Fruit fly (Drosophila melanogaster) whole organism, prepupa: ENCODE data around the gene Cnep1r2.
A peak's percentile ranks its signal among the peaks of the same experiment; 100 is the strongest.

Source experiments
- Blimp-1 ChIP-seq: fragments of 200-800 bp; sonication (Bioruptor generic); optimal IDR thresholded peaks from 3 replicates; lab custom pipeline; 2017; ENCODE audit warnings: missing biosample characterization, missing genetic modification characterization, mild to moderate bottlenecking, moderate library complexity, missing genetic modification reagents
- CG10631 ChIP-seq: fragments of 200-800 bp; sonication (Bioruptor generic); optimal IDR thresholded peaks from 2 replicates; lab custom pipeline; 2016; ENCODE audit warnings: missing biosample characterization, missing genetic modification characterization
- CG10669 ChIP-seq: fragments of 200-800 bp; sonication (Bioruptor generic); optimal IDR thresholded peaks from 3 replicates; lab custom pipeline; 2018; ENCODE audit warnings: missing biosample characterization, mild to moderate bottlenecking, missing genetic modification characterization, moderate library complexity
- CG11294 ChIP-seq: fragments of 200-800 bp; sonication (Bioruptor generic); IDR thresholded peaks from 2 replicates; pipeline ENCODE4 v1.3.6; 2022; ENCODE audit warnings: missing biosample characterization, missing genetic modification characterization
- CG11762 ChIP-seq: fragments of 200-800 bp; sonication (Bioruptor generic); optimal IDR thresholded peaks from 3 replicates; lab custom pipeline; 2016; ENCODE audit warnings: missing biosample characterization, missing genetic modification characterization; ENCODE audit not compliant: insufficient read depth
- CG11902 ChIP-seq: fragments of 200-800 bp; sonication (Bioruptor generic); optimal IDR thresholded peaks from 3 replicates; lab custom pipeline; 2016; ENCODE audit warnings: missing biosample characterization, missing genetic modification characterization
- CG15336 ChIP-seq: fragments of 200-800 bp; sonication (Bioruptor generic); IDR thresholded peaks from 2 replicates; pipeline ENCODE4 v1.3.6; 2022; ENCODE audit warnings: missing biosample characterization, missing genetic modification characterization
- CG1621 ChIP-seq: fragments of 200-800 bp; sonication (Bioruptor generic); optimal IDR thresholded peaks from 3 replicates; lab custom pipeline; 2018; ENCODE audit warnings: missing biosample characterization, mild to moderate bottlenecking, missing genetic modification characterization
- CG16779 ChIP-seq: fragments of 200-800 bp; sonication (Bioruptor generic); optimal IDR thresholded peaks from 3 replicates; lab custom pipeline; 2017; ENCODE audit warnings: missing biosample characterization, mild to moderate bottlenecking, missing genetic modification characterization
- CG3032 ChIP-seq: fragments of 200-800 bp; optimal IDR thresholded peaks from 2 replicates; lab custom pipeline; 2019; ENCODE audit warnings: missing biosample characterization, mild to moderate bottlenecking, missing genetic modification characterization, moderate library complexity
- CG34406 ChIP-seq: fragments of 200-800 bp; sonication (Bioruptor generic); optimal IDR thresholded peaks from 3 replicates; lab custom pipeline; 2016; ENCODE audit warnings: missing biosample characterization, missing genetic modification characterization
- CG4318 ChIP-seq: fragments of 200-800 bp; sonication (Bioruptor generic); optimal IDR thresholded peaks from 3 replicates; lab custom pipeline; 2017; ENCODE audit warnings: missing biosample characterization, mild to moderate bottlenecking, missing genetic modification characterization
- CG6276 ChIP-seq: fragments of 200-800 bp; sonication (Bioruptor generic); optimal IDR thresholded peaks from 2 replicates; lab custom pipeline; 2017; ENCODE audit warnings: missing biosample characterization, mild to moderate bottlenecking, missing genetic modification characterization
- CG6792 ChIP-seq: fragments of 200-800 bp; sonication (Bioruptor generic); optimal IDR thresholded peaks from 3 replicates; lab custom pipeline; 2016; ENCODE audit warnings: missing biosample characterization, missing genetic modification characterization
- CG6808 ChIP-seq: fragments of 200-800 bp; sonication (Bioruptor generic); optimal IDR thresholded peaks from 3 replicates; lab custom pipeline; 2017; ENCODE audit warnings: missing biosample characterization, missing genetic modification characterization, mild to moderate bottlenecking, moderate library complexity, missing genetic modification reagents
- CG6854 ChIP-seq: fragments of 200-800 bp; sonication (Bioruptor generic); optimal IDR thresholded peaks from 2 replicates; lab custom pipeline; 2017; ENCODE audit warnings: missing biosample characterization, mild to moderate bottlenecking, missing genetic modification characterization
- CG8119 ChIP-seq: fragments of 200-800 bp; sonication (Bioruptor generic); IDR thresholded peaks from 3 replicates; pipeline ENCODE4 v1.3.6; 2022; ENCODE audit warnings: missing biosample characterization, missing genetic modification characterization
- CG8319 ChIP-seq: fragments of 200-800 bp; sonication (Bioruptor generic); optimal IDR thresholded peaks from 3 replicates; lab custom pipeline; 2016; ENCODE audit warnings: missing biosample characterization, missing genetic modification characterization
- CG8632 ChIP-seq: fragments of 200-800 bp; sonication (Bioruptor generic); optimal IDR thresholded peaks from 3 replicates; lab custom pipeline; 2016; ENCODE audit warnings: missing biosample characterization, missing genetic modification characterization
- CG9139 ChIP-seq: fragments of 200-800 bp; sonication (Bioruptor generic); optimal IDR thresholded peaks from 3 replicates; lab custom pipeline; 2017; ENCODE audit warnings: missing biosample characterization, mild to moderate bottlenecking, missing genetic modification characterization
- Eip75B ChIP-seq: fragments of 200-800 bp; sonication (Bioruptor generic); optimal IDR thresholded peaks from 3 replicates; lab custom pipeline; 2016; ENCODE audit warnings: missing biosample characterization, missing genetic modification characterization
- Eip93F ChIP-seq: fragments of 200-800 bp; sonication (Bioruptor generic); optimal IDR thresholded peaks from 2 replicates; lab custom pipeline; 2016; ENCODE audit warnings: missing biosample characterization, mild to moderate bottlenecking, missing genetic modification characterization
- Ets21C ChIP-seq: fragments of 200-800 bp; sonication (Bioruptor generic); optimal IDR thresholded peaks from 3 replicates; lab custom pipeline; 2016; ENCODE audit warnings: missing biosample characterization, missing genetic modification characterization
- Ets96B ChIP-seq: fragments of 200-800 bp; optimal IDR thresholded peaks from 2 replicates; lab custom pipeline; 2019; ENCODE audit warnings: missing biosample characterization, mild to moderate bottlenecking, missing genetic modification characterization, moderate library complexity
- Gug ChIP-seq: fragments of 200-800 bp; sonication (Bioruptor generic); IDR thresholded peaks from 2 replicates; pipeline ENCODE4 v1.3.6; 2022; ENCODE audit warnings: missing biosample characterization, missing genetic modification characterization
- Hr38 ChIP-seq: sonication (Bioruptor generic); optimal IDR thresholded peaks from 2 replicates; lab custom pipeline; 2016; ENCODE audit warnings: missing biosample characterization, missing genetic modification characterization
- Hr4 ChIP-seq: fragments of 200-800 bp; sonication (Bioruptor generic); optimal IDR thresholded peaks from 3 replicates; lab custom pipeline; 2016; ENCODE audit warnings: missing biosample characterization, missing genetic modification characterization
- Lpt ChIP-seq: fragments of 200-800 bp; sonication (Bioruptor generic); optimal IDR thresholded peaks from 3 replicates; lab custom pipeline; 2016; ENCODE audit warnings: missing biosample characterization, missing genetic modification characterization
- Met ChIP-seq: fragments of 200-800 bp; sonication (Bioruptor generic); optimal IDR thresholded peaks from 3 replicates; lab custom pipeline; 2016; ENCODE audit warnings: missing biosample characterization, missing genetic modification characterization
- OdsH ChIP-seq: fragments of 200-800 bp; sonication (Bioruptor generic); optimal IDR thresholded peaks from 3 replicates; lab custom pipeline; 2016; ENCODE audit warnings: missing biosample characterization, missing genetic modification characterization
- Smox ChIP-seq: fragments of 200-800 bp; sonication (Bioruptor generic); optimal IDR thresholded peaks from 3 replicates; lab custom pipeline; 2016; ENCODE audit warnings: missing biosample characterization, missing genetic modification characterization
- Sox102F ChIP-seq: fragments of 200-800 bp; sonication (Bioruptor generic); optimal IDR thresholded peaks from 2 replicates; lab custom pipeline; 2016; ENCODE audit warnings: missing biosample characterization, mild to moderate bottlenecking, missing genetic modification characterization
- Sox15 ChIP-seq: fragments of 200-800 bp; sonication (Bioruptor generic); optimal IDR thresholded peaks from 3 replicates; lab custom pipeline; 2016; ENCODE audit warnings: missing biosample characterization, missing genetic modification characterization
- achi ChIP-seq: fragments of 200-800 bp; sonication (Bioruptor generic); optimal IDR thresholded peaks from 3 replicates; lab custom pipeline; 2016; ENCODE audit warnings: missing biosample characterization, missing genetic modification characterization
- acj6 ChIP-seq: fragments of 200-800 bp; sonication (Bioruptor generic); optimal IDR thresholded peaks from 3 replicates; lab custom pipeline; 2016; ENCODE audit warnings: missing biosample characterization, missing genetic modification characterization
- dac ChIP-seq: fragments of 200-800 bp; sonication (Bioruptor generic); optimal IDR thresholded peaks from 2 replicates; lab custom pipeline; 2017; ENCODE audit warnings: missing biosample characterization, mild to moderate bottlenecking, missing genetic modification characterization
- dsx ChIP-seq: fragments of 200-800 bp; optimal IDR thresholded peaks from 3 replicates; lab custom pipeline; 2019; ENCODE audit warnings: missing biosample characterization, mild to moderate bottlenecking, missing genetic modification characterization, moderate library complexity; ENCODE audit not compliant: poor library complexity, severe bottlenecking
- eg ChIP-seq: fragments of 200-800 bp; sonication (Bioruptor generic); IDR thresholded peaks from 3 replicates; pipeline ENCODE4 v1.3.6; 2022; ENCODE audit warnings: missing biosample characterization, missing genetic modification characterization
- fd59A ChIP-seq: fragments of 200-800 bp; sonication (Bioruptor generic); optimal IDR thresholded peaks from 2 replicates; lab custom pipeline; 2017; ENCODE audit warnings: missing biosample characterization, mild to moderate bottlenecking, missing genetic modification characterization, missing genetic modification reagents
- fd85E ChIP-seq: fragments of 200-800 bp; sonication (Bioruptor generic); optimal IDR thresholded peaks from 3 replicates; lab custom pipeline; 2016; ENCODE audit warnings: missing biosample characterization, missing genetic modification characterization
- fkh ChIP-seq: fragments of 200-800 bp; sonication (Bioruptor generic); optimal IDR thresholded peaks from 3 replicates; lab custom pipeline; 2017; ENCODE audit warnings: missing biosample characterization, mild to moderate bottlenecking, missing genetic modification characterization, moderate library complexity
- lz ChIP-seq: fragments of 200-800 bp; sonication (Bioruptor generic); optimal IDR thresholded peaks from 3 replicates; lab custom pipeline; 2016; ENCODE audit warnings: missing biosample characterization, missing genetic modification characterization
- pdm3 ChIP-seq: fragments of 200-800 bp; sonication (Bioruptor generic); optimal IDR thresholded peaks from 3 replicates; lab custom pipeline; 2016; ENCODE audit warnings: missing biosample characterization, missing genetic modification characterization
- salr ChIP-seq, 2 experiments: fragments of 200-800 bp; sonication (Bioruptor generic); optimal IDR thresholded peaks; 3 replicates each; lab custom pipeline; 2016 to 2018; ENCODE audit warnings: missing biosample characterization in 2 of 2, missing genetic modification characterization in 2 of 2, mild to moderate bottlenecking in 1 of 2
- svp ChIP-seq: fragments of 200-800 bp; sonication (Bioruptor generic); peaks from one replicate; lab custom pipeline; 2016; ENCODE audit warnings: missing biosample characterization, missing genetic modification characterization
- topi ChIP-seq: fragments of 200-800 bp; sonication (Bioruptor generic); optimal IDR thresholded peaks from 3 replicates; lab custom pipeline; 2016; ENCODE audit warnings: missing biosample characterization, missing genetic modification characterization
- vri ChIP-seq: fragments of 200-800 bp; sonication (Bioruptor generic); optimal IDR thresholded peaks from 3 replicates; lab custom pipeline; 2016; ENCODE audit warnings: missing biosample characterization, mild to moderate bottlenecking, missing genetic modification characterization

Cnep1r2 gene

dm6 chr3L:10682725-10683367 lies 44.9 kb downstream of the Cnep1r2 start (continued):
- TF ChIP-seq dac (GFP tag; lab: Kevin White, UChicago): peak; percentile 96
- TF ChIP-seq CG4318 (GFP tag; lab: Kevin White, UChicago): peak; percentile 99
- peak; percentile 97 for TF ChIP-seq Sox15 (GFP tag; lab: Kevin White, UChicago)
- peak; percentile 99 for TF ChIP-seq CG8119 (GFP tag; lab: Robert Waterston, UW)
- TF ChIP-seq Blimp-1: peak; percentile 92
- TF ChIP-seq CG6792 (GFP tag; lab: Kevin White, UChicago): peak; percentile 97
- peak; percentile 97 for TF ChIP-seq Hr4
- TF ChIP-seq CG3032 (tag; lab: Kevin White, UChicago): peak; percentile 95
- peak; percentile 92 for TF ChIP-seq CG10669 (GFP tag; lab: Kevin White, UChicago)

DNA sequence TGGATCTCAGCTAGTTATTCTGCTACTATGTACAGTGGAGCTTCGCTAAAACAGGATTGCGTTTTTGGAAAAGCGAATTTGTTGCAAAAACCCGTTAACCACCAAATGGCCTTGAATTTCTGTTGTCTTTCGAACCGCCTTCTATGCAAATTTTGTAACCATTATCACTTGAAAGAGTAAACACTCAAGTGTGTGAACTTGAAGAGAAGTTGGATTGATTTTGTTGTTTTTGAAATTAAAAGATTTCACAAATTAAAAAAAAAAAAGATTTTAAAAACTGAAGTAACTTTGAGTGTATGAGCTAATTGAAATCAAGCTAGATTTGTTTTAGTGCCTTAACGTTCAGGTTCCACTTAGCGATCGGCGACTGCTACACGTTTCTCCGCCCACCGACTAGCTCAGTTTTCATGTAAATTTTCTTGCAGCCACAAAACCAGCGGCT lies 46.0 kb downstream of the Cnep1r2 start:
- no peak for TF ChIP-seq vri (GFP tag; lab: Kevin White, UChicago)
- TF ChIP-seq fkh (GFP tag; lab: Kevin White, UChicago): no peak
- peak; percentile 67 for TF ChIP-seq CG8319 (GFP tag; lab: Kevin White, UChicago)
- TF ChIP-seq CG6276 (GFP tag; lab: Kevin White, UChicago): peak; percentile 79
- peak; percentile 82 for TF ChIP-seq Hr4
- peak; percentile 77 for TF ChIP-seq Lpt
- TF ChIP-seq eg: peak; percentile 82
- TF ChIP-seq Eip75B (GFP tag; lab: Kevin White, UChicago): peak; percentile 76
- TF ChIP-seq CG3032 (tag; lab: Kevin White, UChicago): peak; percentile 25
- TF ChIP-seq CG10631 (GFP tag; lab: Kevin White, UChicago): no peak
- peak; percentile 73 for TF ChIP-seq CG11294 (GFP tag; lab: Robert Waterston, UW)
- TF ChIP-seq CG6808 (GFP tag; lab: Kevin White, UChicago): no peak
- peak; percentile 69 for TF ChIP-seq dsx (GFP tag; lab: Kevin White, UChicago)
- peak; percentile 69 for TF ChIP-seq CG6792 (GFP tag; lab: Kevin White, UChicago)
- peak; percentile 88 for TF ChIP-seq CG15336 (GFP tag; lab: Robert Waterston, UW)
- TF ChIP-seq CG11762 (GFP tag; lab: Kevin White, UChicago): peak; percentile 46
- TF ChIP-seq Ets96B (tag; lab: Kevin White, UChicago): peak; percentile 64
- peak; percentile 59 for TF ChIP-seq CG10669 (GFP tag; lab: Kevin White, UChicago)
- no peak for TF ChIP-seq CG9139 (GFP tag; lab: Kevin White, UChicago)
- no peak for TF ChIP-seq fd85E (GFP tag; lab: Kevin White, UChicago)
- peak; percentile 66 for TF ChIP-seq OdsH (GFP tag; lab: Kevin White, UChicago)
- TF ChIP-seq CG8632 (GFP tag; lab: Kevin White, UChicago): no peak
- peak; percentile 43 for TF ChIP-seq acj6 (GFP tag; lab: Kevin White, UChicago)
- TF ChIP-seq Sox102F (GFP tag; lab: Kevin White, UChicago): no peak
- TF ChIP-seq Smox (GFP tag; lab: Kevin White, UChicago): peak; percentile 26
- TF ChIP-seq CG11902 (GFP tag; lab: Kevin White, UChicago): peak; percentile 24
- peak; percentile 72 for TF ChIP-seq svp (GFP tag; lab: Kevin White, UChicago)
- TF ChIP-seq CG16779 (tag; lab: Kevin White, UChicago): peak; percentile 64
- no peak for TF ChIP-seq CG1621 (tag; lab: Kevin White, UChicago)
- peak; percentile 89 for TF ChIP-seq CG8119 (GFP tag; lab: Robert Waterston, UW)
- TF ChIP-seq Blimp-1: no peak
- TF ChIP-seq pdm3 (GFP tag; lab: Kevin White, UChicago): no peak
- peak; percentile 65 for TF ChIP-seq lz (GFP tag; lab: Kevin White, UChicago)
- TF ChIP-seq Gug (GFP tag; lab: Robert Waterston, UW): peak; percentile 67
- TF ChIP-seq Ets21C (GFP tag; lab: Kevin White, UChicago): peak; percentile 64
- TF ChIP-seq achi (GFP tag; lab: Kevin White, UChicago): peak; percentile 71
- TF ChIP-seq Eip93F (GFP tag; lab: Kevin White, UChicago): no peak
- no peak for TF ChIP-seq Hr38 (GFP tag; lab: Kevin White, UChicago)
- TF ChIP-seq salr (GFP tag; optimal IDR thresholded peaks at IDR 0.05; lab: Kevin White, UChicago): peak in 1 of 2 experiments; percentile 64
- peak; percentile 73 for TF ChIP-seq topi (GFP tag; lab: Kevin White, UChicago)
- TF ChIP-seq dac (GFP tag; lab: Kevin White, UChicago): peak; percentile 69
- TF ChIP-seq CG6854 (GFP tag; lab: Kevin White, UChicago): no peak
- peak; percentile 23 for TF ChIP-seq CG34406 (GFP tag; lab: Kevin White, UChicago)
- peak; percentile 43 for TF ChIP-seq Sox15 (GFP tag; lab: Kevin White, UChicago)
- TF ChIP-seq fd59A (GFP tag; lab: Kevin White, UChicago): peak; percentile 43
- peak; percentile 42 for TF ChIP-seq Met (GFP tag; lab: Kevin White, UChicago)
